Fruit fly (Drosophila melanogaster): Measurements from ENCODE around the gene xit.

Gene xit

dm6 chrX:6854563-6854962, 33.7 kb downstream of the xit start (continued):
- TF ChIP-seq hbn (GFP tag; IDR thresholded peaks at IDR 0.05; ENCODE audit: partially characterized antibody) (no peak), CG14710 (tag; optimal IDR thresholded peaks at IDR 0.05) (peak; percentile 73), Sry-δ (GFP tag; optimal IDR thresholded peaks at IDR 0.05) (peak; percentile 8), Hand (GFP tag; optimal IDR thresholded peaks at IDR 0.05) (peak; percentile 72), Optix (GFP tag; IDR thresholded peaks at IDR 0.05) (peak; percentile 72), CG31441 (GFP tag; IDR thresholded peaks at IDR 0.05) (peak; percentile 90), CG30403 (GFP tag; optimal IDR thresholded peaks at IDR 0.05) (peak; percentile 77), CG12155 (GFP tag; optimal IDR thresholded peaks at IDR 0.05) (peak; percentile 77), CG16813 (GFP tag; IDR thresholded peaks at IDR 0.05; ENCODE audit: partially characterized antibody) (no peak), Poxn (GFP tag; IDR thresholded peaks at IDR 0.05) (no peak), trem (tag; optimal IDR thresholded peaks at IDR 0.05) (peak; percentile 51), Taf1 (GFP tag; IDR thresholded peaks at IDR 0.05) (peak; percentile 7; the same call in 1 of the 2 replicates), CG3163 (GFP tag; optimal IDR thresholded peaks at IDR 0.05) (peak; percentile 12), CG18619 (GFP tag; optimal IDR thresholded peaks at IDR 0.05) (peak; percentile 82), CG4617 (GFP tag; optimal IDR thresholded peaks at IDR 0.05; ENCODE audit: borderline replicate concordance) (peak; percentile 45), Hr78 (GFP tag; optimal IDR thresholded peaks at IDR 0.05) (no peak), fd3F (GFP tag; optimal IDR thresholded peaks at IDR 0.05) (peak; percentile 67), CG10274 (GFP tag; optimal IDR thresholded peaks at IDR 0.05) (peak; percentile 59), CG5180 (GFP tag; optimal IDR thresholded peaks at IDR 0.05) (peak; percentile 66), sim (GFP tag; IDR thresholded peaks at IDR 0.05) (0 out of 2 replicates have a peak, but pooled peaks have one; percentile 37), CG1603 (tag; optimal IDR thresholded peaks at IDR 0.05) (peak; percentile 46), CG12236 (GFP tag; optimal IDR thresholded peaks at IDR 0.05) (no peak), fru (optimal IDR thresholded peaks at IDR 0.05) (no peak), Antp (GFP tag; optimal IDR thresholded peaks at IDR 0.05) (peak; percentile 59), CG1832 (GFP tag; optimal IDR thresholded peaks at IDR 0.05) (no peak), CG5245 (GFP tag; optimal IDR thresholded peaks at IDR 0.05) (peak; percentile 50), CG14965 (GFP tag; optimal IDR thresholded peaks at IDR 0.05; ENCODE audit: borderline replicate concordance) (no peak), CG14667 (GFP tag; IDR thresholded peaks at IDR 0.05) (peak; percentile 67; the same call in 1 of the 2 replicates), Usf (GFP tag; optimal IDR thresholded peaks at IDR 0.05) (peak; percentile 29), CG18476 (GFP tag; optimal IDR thresholded peaks at IDR 0.05) (peak; percentile 71), crol (GFP tag; IDR thresholded peaks at IDR 0.05) (peak; percentile 63), maf-S (GFP tag; optimal IDR thresholded peaks at IDR 0.05) (peak; percentile 24), croc (GFP tag; conservative IDR thresholded peaks at IDR 0.05) (peak; percentile 59), HmgZ (tag; optimal IDR thresholded peaks at IDR 0.05) (peak; percentile 48), gsb-n (tag; optimal IDR thresholded peaks at IDR 0.05) (peak; percentile 85), ara (GFP tag; IDR thresholded peaks at IDR 0.05) (peak; percentile 82), Sox100B (GFP tag; optimal IDR thresholded peaks at IDR 0.05) (peak; percentile 80), exex (tag; optimal IDR thresholded peaks at IDR 0.05) (peak; percentile 46), Dad (GFP tag; optimal IDR thresholded peaks at IDR 0.05) (peak; percentile 65), CG11695 (GFP tag; IDR thresholded peaks at IDR 0.05) (peak; percentile 92), CG7963 (GFP tag; IDR thresholded peaks at IDR 0.05; ENCODE audit: partially characterized antibody) (no peak), CG11723 (GFP tag; optimal IDR thresholded peaks at IDR 0.05) (peak; percentile 66), CG11456 (GFP tag; IDR thresholded peaks at IDR 0.05) (peak; percentile 78), rib (GFP tag; IDR thresholded peaks at IDR 0.05) (no peak), toy (GFP tag; IDR thresholded peaks at IDR 0.05) (no peak), Hmx (GFP tag; optimal IDR thresholded peaks at IDR 0.05) (peak; percentile 43), CG1647 (GFP tag; optimal IDR thresholded peaks at IDR 0.05) (peak; percentile 65), H2.0 (GFP tag; IDR thresholded peaks at IDR 0.05) (peak; percentile 80), sc (optimal IDR thresholded peaks at IDR 0.05) (no peak), sc (GFP tag; optimal IDR thresholded peaks at IDR 0.05) (peak; percentile 57), CG2712 (tag; optimal IDR thresholded peaks at IDR 0.05) (peak; percentile 85)
